Fruit fly (Drosophila melanogaster) whole organism, embryonic: ENCODE data around the gene Vha16-2.

ENCODE experiments used
- CG12769 ChIP-seq: fragments of 200-800 bp; sonication (Bioruptor generic); optimal IDR thresholded peaks from 2 replicates; lab custom pipeline; 2019; ENCODE audit warnings: missing biosample characterization, mild to moderate bottlenecking, missing genetic modification characterization, moderate library complexity
- CG13296 ChIP-seq: fragments of 200-800 bp; sonication (Bioruptor generic); optimal IDR thresholded peaks from 3 replicates; lab custom pipeline; 2018; ENCODE audit warnings: missing biosample characterization, mild to moderate bottlenecking, missing genetic modification characterization
- CG17912 ChIP-seq: fragments of 200-800 bp; sonication (Bioruptor generic); optimal IDR thresholded peaks from 2 replicates; lab custom pipeline; 2018; ENCODE audit warnings: missing biosample characterization, mild to moderate bottlenecking, missing genetic modification characterization
- CG9797 ChIP-seq: fragments of 200-800 bp; sonication (Bioruptor generic); optimal IDR thresholded peaks from 3 replicates; lab custom pipeline; 2018; ENCODE audit warnings: missing biosample characterization, mild to moderate bottlenecking, missing genetic modification characterization
- Hr51 ChIP-seq, 2 experiments: fragments of 200-800 bp; sonication (Bioruptor generic); optimal IDR thresholded peaks; 2 replicates in 1 of 2; 3 replicates in 1 of 2; lab custom pipeline; 2016 to 2018; ENCODE audit warnings: missing biosample characterization in 2 of 2, missing genetic modification characterization in 2 of 2, mild to moderate bottlenecking in 1 of 2, moderate library complexity in 1 of 2
- Ptx1 ChIP-seq: fragments of 200-800 bp; sonication (Bioruptor generic); IDR thresholded peaks from 2 replicates; pipeline ENCODE4 v1.3.6; 2022; ENCODE audit warnings: missing biosample characterization, missing genetic modification characterization
- shn ChIP-seq: fragments of 200-800 bp; sonication (Bioruptor generic); optimal IDR thresholded peaks from 3 replicates; lab custom pipeline; 2016; ENCODE audit warnings: missing biosample characterization, missing genetic modification characterization

DNA sequence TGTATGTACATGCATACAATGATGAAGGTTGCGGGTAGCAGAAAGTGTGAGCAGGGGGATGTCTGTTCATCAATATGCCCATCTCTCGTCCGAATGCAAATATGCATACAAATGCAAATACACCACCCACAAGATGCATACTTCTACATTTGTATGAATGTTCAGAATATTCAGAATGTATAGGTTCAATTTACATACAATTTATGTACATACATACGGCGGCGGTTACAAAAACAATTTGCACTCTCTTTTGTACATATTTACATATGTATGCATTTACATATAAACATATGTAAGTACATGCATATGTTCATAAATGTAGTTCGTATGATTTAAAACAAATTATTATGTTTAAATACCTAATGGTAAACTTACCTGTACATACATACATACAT lies 17.1 kb downstream of the Vha16-2 start:
- TF ChIP-seq CG12769 (tag; lab: Kevin White, UChicago) (no peak), CG13296 (GFP tag; lab: Kevin White, UChicago) (no peak), Hr51 (GFP tag; optimal IDR thresholded peaks at IDR 0.05; lab: Kevin White, UChicago) (no peak), shn (GFP tag; lab: Kevin White, UChicago) (no peak), Ptx1 (GFP tag; lab: Robert Waterston, UW) (no peak), CG17912 (no peak), CG9797 (GFP tag; lab: Kevin White, UChicago) (no peak)
